Worm (Caenorhabditis elegans) whole organism, mixed stage, embryonic: ENCODE measurements around the gene C13A2.3.
"Not testable (repeated sequence)": the region's sequence is repeated elsewhere in the genome, so short reads cannot be mapped to it uniquely, and the experiment has no call there.

Source experiments
- hlh-1 ChIP-seq: fragments of 150-350 bp; optimal IDR thresholded peaks from 2 replicates; lab custom pipeline; 2014; ENCODE audit warnings: missing biosample characterization, missing genetic modification reagents, missing genetic modification characterization
- nhr-237 ChIP-seq: fragments of 150-350 bp; optimal IDR thresholded peaks from 2 replicates; lab custom pipeline; 2014; ENCODE audit warnings: missing biosample characterization, missing genetic modification characterization
- nhr-28 ChIP-seq: fragments of 150-350 bp; optimal IDR thresholded peaks from 2 replicates; lab custom pipeline; 2014; ENCODE audit warnings: missing biosample characterization, missing genetic modification characterization
- pha-4 ChIP-seq: fragments of 150-350 bp; optimal IDR thresholded peaks from 2 replicates; lab custom pipeline; 2018; ENCODE audit warnings: missing biosample characterization, missing genetic modification reagents, missing genetic modification characterization
- unc-39 ChIP-seq: fragments of 150-350 bp; optimal IDR thresholded peaks from 2 replicates; lab custom pipeline; 2014; ENCODE audit warnings: missing biosample characterization, missing genetic modification characterization

- not testable (repeated sequence) for TF ChIP-seq pha-4 (tag; lab: Kevin White, UChicago); hlh-1 (tag; lab: Kevin White, UChicago); nhr-28; nhr-237; unc-39
Observed at ce11 chrV:7304506-7304905, 22.4 kb downstream of the C13A2.3 start, which contains the start of gene F07G11.2.
